Fruit fly (Drosophila melanogaster): ENCODE measurements around the gene Mf.

Gene Mf

DNA sequence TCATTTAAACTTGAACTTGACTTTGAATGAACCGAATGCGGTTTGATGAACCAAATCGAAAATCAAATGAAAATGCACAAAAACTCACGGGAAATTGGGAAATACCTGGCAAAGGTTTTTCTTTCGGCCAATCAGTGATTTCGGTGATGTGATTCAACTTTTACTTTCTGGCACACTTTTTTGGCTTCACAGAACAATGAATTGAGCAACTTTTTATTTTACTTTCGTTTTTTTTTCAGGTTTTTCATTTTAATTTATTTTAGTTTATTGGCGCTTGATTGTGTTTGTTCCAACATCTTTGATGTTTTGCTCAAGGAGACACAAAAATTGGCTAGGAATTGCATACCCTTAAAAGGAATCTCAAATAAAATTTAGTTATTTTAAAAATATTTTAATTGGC is at the start of gene Mf:
Gene Mf (minus strand): TSS at position 44 of the 400 bp plus-strand sequence.
- TF ChIP-seq CG33017 (tag; optimal IDR thresholded peaks at IDR 0.05) (no peak), cnc (optimal IDR thresholded peaks at IDR 0.05) (no peak), Hr96 (GFP tag; optimal IDR thresholded peaks at IDR 0.05) (no peak), kay (GFP tag; ENCODE audit: borderline replicate concordance) (peak; percentile 91), CG7101 (tag; optimal IDR thresholded peaks at IDR 0.05) (peak; percentile 3), Clk (GFP tag; optimal IDR thresholded peaks at IDR 0.05) (no peak), ovo (GFP tag; optimal IDR thresholded peaks at IDR 0.05) (no peak), Mnt (GFP tag; optimal IDR thresholded peaks at IDR 0.05) (no peak), CG1620 (GFP tag; optimal IDR thresholded peaks at IDR 0.05) (no peak), CG11617 (GFP tag; optimal IDR thresholded peaks at IDR 0.05) (no peak), cic (GFP tag; optimal IDR thresholded peaks at IDR 0.05) (no peak), CG5204 (GFP tag; optimal IDR thresholded peaks at IDR 0.05) (no peak), Crg-1 (GFP tag; optimal IDR thresholded peaks at IDR 0.05) (no peak)

DNA sequence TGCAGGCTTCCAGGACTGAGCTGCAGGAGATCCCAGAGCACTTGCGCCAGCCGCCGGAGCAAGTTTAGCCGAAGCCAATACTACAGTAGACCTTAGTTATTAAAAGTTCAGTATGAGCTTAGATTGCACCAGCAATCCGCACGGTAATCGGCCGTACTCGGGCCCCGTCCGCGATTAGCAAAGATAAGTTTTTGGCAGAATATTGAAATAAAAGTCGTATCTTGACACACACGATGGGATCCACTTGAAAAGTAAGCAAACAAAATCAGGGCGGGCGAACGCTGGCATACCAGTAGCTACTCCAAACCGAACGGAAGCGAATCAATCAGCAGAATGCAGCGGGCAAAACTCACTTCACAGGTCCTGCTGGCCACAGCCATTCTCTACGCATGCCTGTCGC is 49.0 kb upstream of the Mf start, which contains the start of gene CG34316:
Gene CG34316 (plus strand): TSS at position 301 of the 400 bp plus-strand sequence.
- TF ChIP-seq toe (GFP tag; optimal IDR thresholded peaks at IDR 0.05): no peak
- no peak for TF ChIP-seq CG5204 (GFP tag; optimal IDR thresholded peaks at IDR 0.05)
- no peak for TF ChIP-seq Crg-1 (GFP tag; optimal IDR thresholded peaks at IDR 0.05)
- TF ChIP-seq Mnt (GFP tag; optimal IDR thresholded peaks at IDR 0.05): no peak
- no peak for TF ChIP-seq CG1620 (GFP tag; optimal IDR thresholded peaks at IDR 0.05)
- TF ChIP-seq CG12768 (GFP tag; optimal IDR thresholded peaks at IDR 0.05): no peak
- TF ChIP-seq CG7045 (GFP tag; optimal IDR thresholded peaks at IDR 0.05): no peak
- no peak for TF ChIP-seq CG11617 (GFP tag; optimal IDR thresholded peaks at IDR 0.05)
- no peak for TF ChIP-seq ovo (GFP tag; optimal IDR thresholded peaks at IDR 0.05)

- TF ChIP-seq pad (GFP tag; optimal IDR thresholded peaks at IDR 0.05) (peak; percentile 96), ovo (GFP tag; optimal IDR thresholded peaks at IDR 0.05) (peak; percentile 98), CG1620 (GFP tag; optimal IDR thresholded peaks at IDR 0.05) (peak; percentile 99), CG33017 (tag; optimal IDR thresholded peaks at IDR 0.05) (peak; percentile 100), CG5204 (GFP tag; optimal IDR thresholded peaks at IDR 0.05) (peak; percentile 100), CG7045 (GFP tag; optimal IDR thresholded peaks at IDR 0.05) (peak; percentile 100), cic (GFP tag; optimal IDR thresholded peaks at IDR 0.05) (peak; percentile 89), Mnt (GFP tag; optimal IDR thresholded peaks at IDR 0.05) (peak; percentile 99), Hr96 (GFP tag; optimal IDR thresholded peaks at IDR 0.05) (no peak), CG12768 (GFP tag; optimal IDR thresholded peaks at IDR 0.05) (peak; percentile 100), CG14711 (tag; optimal IDR thresholded peaks at IDR 0.05) (peak; percentile 99), kay (GFP tag; ENCODE audit: borderline replicate concordance) (no peak), cnc (optimal IDR thresholded peaks at IDR 0.05) (no peak), Clk (GFP tag; optimal IDR thresholded peaks at IDR 0.05) (peak; percentile 99), bab1 (GFP tag; optimal IDR thresholded peaks at IDR 0.05) (peak; percentile 100), CG7101 (tag; optimal IDR thresholded peaks at IDR 0.05) (peak; percentile 100), tj (GFP tag; optimal IDR thresholded peaks at IDR 0.05) (peak; percentile 94), Crg-1 (GFP tag; optimal IDR thresholded peaks at IDR 0.05) (peak; percentile 99), CG11617 (GFP tag; optimal IDR thresholded peaks at IDR 0.05) (peak; percentile 99), toe (GFP tag; optimal IDR thresholded peaks at IDR 0.05) (peak; percentile 100)
These were observed 48.1 kb upstream of the Mf start, which contains the start of the genes Art3 and mRpS10 for dm6 chr3R:15229329-15229876. Art3 (minus strand) TSS chr3R:15229408. mRpS10 (plus strand) TSS chr3R:15229665.

- TF ChIP-seq CG14711 (tag; optimal IDR thresholded peaks at IDR 0.05) (peak; percentile 29), cic (GFP tag; optimal IDR thresholded peaks at IDR 0.05) (peak; percentile 35), CG11617 (GFP tag; optimal IDR thresholded peaks at IDR 0.05) (peak; percentile 6), bab1 (GFP tag; optimal IDR thresholded peaks at IDR 0.05) (peak; percentile 83), CG5204 (GFP tag; optimal IDR thresholded peaks at IDR 0.05) (no peak), tj (GFP tag; optimal IDR thresholded peaks at IDR 0.05) (no peak), Mnt (GFP tag; optimal IDR thresholded peaks at IDR 0.05) (peak; percentile 75)
These were observed 44.0 kb upstream of the Mf start, which contains the start of the genes CG31344 and Caf1-55 for dm6 chr3R:15225279-15225730. CG31344 (minus strand) TSS chr3R:15225329. Caf1-55 (plus strand) TSS chr3R:15225576.

DNA sequence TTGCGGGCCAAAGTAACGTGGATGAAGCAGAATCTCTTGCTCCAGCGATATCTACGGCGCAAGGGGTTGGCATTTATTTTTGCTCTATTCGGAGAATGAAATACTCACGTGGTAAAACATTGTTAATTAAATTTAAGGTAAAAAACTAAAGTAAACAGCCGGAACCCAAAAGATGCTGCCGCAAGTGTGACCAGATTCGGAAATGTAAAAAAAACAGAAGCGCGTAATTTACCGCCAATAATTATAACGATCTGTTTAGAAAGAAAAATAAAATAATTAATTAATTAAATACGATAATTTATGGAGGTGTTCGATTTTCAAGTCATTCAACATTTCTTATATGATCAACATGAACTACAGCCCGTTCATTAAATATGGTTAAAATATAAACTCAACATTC is 41.7 kb upstream of the Mf start, which contains the start of gene Polr2G:
Gene Polr2G (minus strand): TSS at position 208 of the 400 bp plus-strand sequence.
- TF ChIP-seq bab1 (GFP tag; optimal IDR thresholded peaks at IDR 0.05) (peak; percentile 30), kay (GFP tag; ENCODE audit: borderline replicate concordance) (no peak)

DNA sequence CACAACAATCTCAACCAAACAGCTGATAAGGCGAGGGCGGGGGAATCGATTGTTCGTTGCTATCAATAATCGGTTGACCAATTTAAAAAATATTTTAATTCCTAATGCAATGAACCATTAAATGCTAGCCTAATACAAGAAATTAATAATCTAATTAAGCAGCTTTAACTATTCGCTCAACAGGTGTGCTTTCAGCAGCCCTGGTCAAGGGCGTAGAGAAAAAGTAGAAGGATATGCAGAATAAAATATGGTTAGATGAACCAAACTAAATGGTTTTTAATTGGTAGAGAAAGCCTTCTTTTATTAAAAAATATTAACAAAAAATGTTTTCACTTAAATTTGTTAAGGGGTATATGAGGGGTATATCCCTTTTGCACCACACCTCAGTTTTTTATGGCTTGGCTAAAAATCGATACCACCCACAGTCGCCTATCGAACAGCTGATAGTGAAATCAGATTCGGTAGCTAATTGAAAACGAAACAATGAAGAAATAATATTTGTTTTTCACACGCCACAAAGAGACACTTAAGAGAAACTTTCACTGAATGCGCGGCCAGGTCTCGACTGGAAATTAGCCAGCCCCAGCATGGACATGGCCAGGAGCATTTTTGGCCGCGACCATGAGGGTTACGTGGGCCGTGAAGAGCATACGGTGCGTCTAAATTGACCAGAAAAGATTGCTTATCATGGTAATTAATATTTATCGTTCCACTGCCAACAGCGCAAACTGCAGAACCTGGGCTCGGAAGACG is 37.7 kb upstream of the Mf start, which contains the start of the genes SIDL and CG12241:
Gene SIDL (minus strand): TSS at position 51 of the 753 bp plus-strand sequence.
Gene CG12241 (plus strand): TSS at position 433 of the 753 bp plus-strand sequence.
- TF ChIP-seq cnc (optimal IDR thresholded peaks at IDR 0.05): no peak
- peak; percentile 74 for TF ChIP-seq bab1 (GFP tag; optimal IDR thresholded peaks at IDR 0.05)
- TF ChIP-seq CG7045 (GFP tag; optimal IDR thresholded peaks at IDR 0.05): peak; percentile 93
- TF ChIP-seq kay (GFP tag; ENCODE audit: borderline replicate concordance): no peak
- TF ChIP-seq pad (GFP tag; optimal IDR thresholded peaks at IDR 0.05): peak; percentile 83
- peak; percentile 87 for TF ChIP-seq CG11617 (GFP tag; optimal IDR thresholded peaks at IDR 0.05)
- TF ChIP-seq cic (GFP tag; optimal IDR thresholded peaks at IDR 0.05): peak; percentile 48
- TF ChIP-seq CG33017 (tag; optimal IDR thresholded peaks at IDR 0.05): peak; percentile 89
- peak; percentile 53 for TF ChIP-seq Crg-1 (GFP tag; optimal IDR thresholded peaks at IDR 0.05)
- TF ChIP-seq CG5204 (GFP tag; optimal IDR thresholded peaks at IDR 0.05): no peak
- TF ChIP-seq toe (GFP tag; optimal IDR thresholded peaks at IDR 0.05): peak; percentile 95
- peak; percentile 83 for TF ChIP-seq CG1620 (GFP tag; optimal IDR thresholded peaks at IDR 0.05)
- TF ChIP-seq CG7101 (tag; optimal IDR thresholded peaks at IDR 0.05): peak; percentile 89
- peak; percentile 54 for TF ChIP-seq tj (GFP tag; optimal IDR thresholded peaks at IDR 0.05)
- no peak for TF ChIP-seq ovo (GFP tag; optimal IDR thresholded peaks at IDR 0.05)
- peak; percentile 91 for TF ChIP-seq CG14711 (tag; optimal IDR thresholded peaks at IDR 0.05)
- TF ChIP-seq Clk (GFP tag; optimal IDR thresholded peaks at IDR 0.05): peak; percentile 87
- TF ChIP-seq Hr96 (GFP tag; optimal IDR thresholded peaks at IDR 0.05): no peak
- TF ChIP-seq CG12768 (GFP tag; optimal IDR thresholded peaks at IDR 0.05): peak; percentile 96
- TF ChIP-seq Mnt (GFP tag; optimal IDR thresholded peaks at IDR 0.05): peak; percentile 82
